Worm (Caenorhabditis elegans) whole organism, L3 larva: ENCODE measurements around the gene Y54G11A.3.

Source experiments
- ZK546.5 ChIP-seq: sonication (generic microtip); optimal IDR thresholded peaks from 2 replicates; lab custom pipeline; 2017; ENCODE audit warnings: missing biosample characterization, missing genetic modification characterization
- ceh-28 ChIP-seq: fragments of 150-350 bp; optimal IDR thresholded peaks from 2 replicates; lab custom pipeline; 2014; ENCODE audit warnings: missing biosample characterization, missing genetic modification reagents, missing genetic modification characterization
- ceh-82 ChIP-seq: fragments of 150-350 bp; optimal IDR thresholded peaks from 2 replicates; lab custom pipeline; 2014; ENCODE audit warnings: missing biosample characterization, missing genetic modification characterization
- elt-3 ChIP-seq, 3 experiments: fragments of 150-350 bp in 1 of 3; sonication (generic microtip) in 2 of 3; optimal IDR thresholded peaks; 2 replicates in 2 of 3; 4 replicates in 1 of 3; lab custom pipeline; 2014 to 2017; ENCODE audit warnings: missing biosample characterization in 3 of 3, missing genetic modification characterization in 3 of 3
- fos-1 ChIP-seq: fragments of 150-350 bp; optimal IDR thresholded peaks from 2 replicates; lab custom pipeline; 2014; ENCODE audit warnings: missing biosample characterization, missing genetic modification characterization
- lin-39 ChIP-seq: fragments of 150-350 bp; optimal IDR thresholded peaks from 2 replicates; lab custom pipeline; 2018; ENCODE audit warnings: missing biosample characterization, missing genetic modification reagents, missing genetic modification characterization
- nhr-11 ChIP-seq: fragments of 150-350 bp; optimal IDR thresholded peaks from 2 replicates; lab custom pipeline; 2014; ENCODE audit warnings: missing biosample characterization, missing genetic modification characterization
- nhr-237 ChIP-seq: fragments of 150-350 bp; optimal IDR thresholded peaks from 2 replicates; lab custom pipeline; 2014; ENCODE audit warnings: missing biosample characterization, missing genetic modification characterization
- nhr-28 ChIP-seq: fragments of 150-350 bp; optimal IDR thresholded peaks from 2 replicates; lab custom pipeline; 2014; ENCODE audit warnings: missing biosample characterization, missing genetic modification characterization
- nhr-77 ChIP-seq: fragments of 150-350 bp; optimal IDR thresholded peaks from 2 replicates; lab custom pipeline; 2014; ENCODE audit warnings: missing biosample characterization, missing genetic modification characterization
- pha-4 ChIP-seq: fragments of 150-350 bp; optimal IDR thresholded peaks from 2 replicates; lab custom pipeline; 2014; ENCODE audit warnings: missing biosample characterization, missing genetic modification reagents, missing genetic modification characterization
- unc-62 ChIP-seq: fragments of 150-350 bp; sonication (generic microtip); optimal IDR thresholded peaks from 4 replicates; lab custom pipeline; 2014; ENCODE audit warnings: missing biosample characterization, missing genetic modification reagents, missing genetic modification characterization
- zag-1 ChIP-seq: fragments of 150-350 bp; optimal IDR thresholded peaks from 2 replicates; lab custom pipeline; 2014; ENCODE audit warnings: missing biosample characterization, missing genetic modification characterization
- ztf-11 ChIP-seq: fragments of 150-350 bp; optimal IDR thresholded peaks from 2 replicates; lab custom pipeline; 2014; ENCODE audit warnings: missing biosample characterization, missing genetic modification characterization

- no peak for TF ChIP-seq ZK546.5 (tag; lab: Kevin White, UChicago)
- TF ChIP-seq nhr-28 (tag; lab: Kevin White, UChicago): no peak
- TF ChIP-seq ceh-82 (tag; lab: Kevin White, UChicago): no peak
- TF ChIP-seq pha-4 (tag; lab: Kevin White, UChicago): peak; percentile 96
- no peak for TF ChIP-seq nhr-237 (tag; lab: Kevin White, UChicago)
- TF ChIP-seq fos-1 (tag; lab: Kevin White, UChicago): no peak
- no peak for TF ChIP-seq lin-39 (tag; lab: Kevin White, UChicago)
- TF ChIP-seq nhr-77 (tag; lab: Kevin White, UChicago): no peak
- no peak for TF ChIP-seq ztf-11 (tag; lab: Kevin White, UChicago)
- TF ChIP-seq elt-3 (tag; optimal IDR thresholded peaks at IDR 0.05; lab: Kevin White, UChicago): no peak
- no peak for TF ChIP-seq zag-1 (tag; lab: Kevin White, UChicago)
- no peak for TF ChIP-seq nhr-11 (tag; lab: Kevin White, UChicago)
- peak; percentile 23 for TF ChIP-seq ceh-28 (tag; lab: Kevin White, UChicago)
- TF ChIP-seq unc-62: no peak
Measured at ce11 chrII:14296320-14296719, 19.9 kb downstream of the Y54G11A.3 start.
